Worm (Caenorhabditis elegans) whole organism, L4 larva: ENCODE results near the gene F54G2.1.

Experiments used
- F26F4.8 ChIP-seq: fragments of 200-800 bp; sonication (Bioruptor generic); conservative IDR thresholded peaks from 2 replicates; pipeline ENCODE4 v1.3.6; 2022; ENCODE audit warnings: missing genetic modification characterization, missing compliant biosample characterization
- F44E2.7 ChIP-seq: fragments of 200-800 bp; sonication (Bioruptor generic); IDR thresholded peaks from 2 replicates; pipeline ENCODE4 v2.1.2; 2022; ENCODE audit warnings: missing genetic modification characterization, missing compliant biosample characterization
- T20F7.1 ChIP-seq: fragments of 200-800 bp; sonication (Bioruptor generic); optimal IDR thresholded peaks from 2 replicates; lab custom pipeline; 2018; ENCODE audit warnings: mild to moderate bottlenecking, missing genetic modification characterization, missing compliant biosample characterization
- Y48G9A.11 ChIP-seq: fragments of 200-800 bp; sonication (Bioruptor generic); IDR thresholded peaks from 2 replicates; pipeline ENCODE4 v1.3.6; 2022; ENCODE audit warnings: missing genetic modification reagents, missing genetic modification characterization, missing compliant biosample characterization
- aha-1 ChIP-seq: fragments of 150-350 bp; peaks from one replicate; lab custom pipeline; 2014; ENCODE audit warnings: missing biosample characterization, missing genetic modification characterization
- ama-1 ChIP-seq: fragments of 150-350 bp; optimal IDR thresholded peaks from 2 replicates; lab custom pipeline; 2014; ENCODE audit warnings: inconsistent platforms, mixed read lengths
- arid-1 ChIP-seq: fragments of 200-800 bp; sonication (Bioruptor generic); conservative IDR thresholded peaks from 2 replicates; pipeline ENCODE4 v1.3.6; 2022; ENCODE audit warnings: missing genetic modification reagents, missing genetic modification characterization, missing compliant biosample characterization
- ceh-32 ChIP-seq: sonication (generic microtip); optimal IDR thresholded peaks from 2 replicates; lab custom pipeline; 2016; ENCODE audit warnings: mild to moderate bottlenecking, missing genetic modification characterization, missing compliant biosample characterization; ENCODE audit not compliant: poor library complexity
- ceh-44 ChIP-seq: fragments of 200-800 bp; sonication (Bioruptor generic); IDR thresholded peaks from 2 replicates; pipeline ENCODE4 v1.3.6; 2022; ENCODE audit warnings: missing genetic modification reagents, missing genetic modification characterization, missing compliant biosample characterization
- ceh-62 ChIP-seq: sonication (generic microtip); optimal IDR thresholded peaks from 2 replicates; lab custom pipeline; 2017; ENCODE audit warnings: missing biosample characterization, missing genetic modification characterization
- ces-1 ChIP-seq: fragments of 150-350 bp; sonication (generic microtip); optimal IDR thresholded peaks from 4 replicates; lab custom pipeline; 2014; ENCODE audit warnings: missing biosample characterization, missing genetic modification reagents, missing genetic modification characterization
- cey-2 ChIP-seq: sonication (generic microtip); optimal IDR thresholded peaks from 3 replicates; lab custom pipeline; 2017; ENCODE audit warnings: missing genetic modification characterization, mild to moderate bottlenecking, missing compliant biosample characterization, antibody characterized with exemption, borderline replicate concordance; ENCODE audit not compliant: insufficient read depth
- daf-16 ChIP-seq, 3 experiments: sonication (generic microtip); optimal IDR thresholded peaks; 2 replicates each; lab custom pipeline; 2016 to 2017; ENCODE audit warnings: missing genetic modification characterization in 3 of 3, missing genetic modification reagents in 3 of 3, mild to moderate bottlenecking in 2 of 3, missing compliant biosample characterization in 2 of 3, missing biosample characterization in 1 of 3, moderate library complexity in 1 of 3
- daf-8 ChIP-seq: fragments of 200-800 bp; sonication (Bioruptor generic); IDR thresholded peaks from 2 replicates; pipeline ENCODE4 v1.3.6; 2022; ENCODE audit warnings: missing genetic modification characterization, missing compliant biosample characterization
- dmd-6 ChIP-seq: fragments of 200-800 bp; sonication (Bioruptor generic); IDR thresholded peaks from 2 replicates; pipeline ENCODE4 v1.3.6; 2022; ENCODE audit warnings: missing genetic modification reagents, missing genetic modification characterization, missing compliant biosample characterization
- dve-1 ChIP-seq: sonication (generic microtip); optimal IDR thresholded peaks from 2 replicates; lab custom pipeline; 2017; ENCODE audit warnings: antibody characterized with exemption, mild to moderate bottlenecking, missing genetic modification characterization, missing compliant biosample characterization; ENCODE audit not compliant: insufficient read depth
- hlh-11 ChIP-seq: fragments of 200-800 bp; sonication (Bioruptor generic); optimal IDR thresholded peaks from 2 replicates; lab custom pipeline; 2018; ENCODE audit warnings: mild to moderate bottlenecking, missing genetic modification characterization, missing compliant biosample characterization
- hlh-30 ChIP-seq: sonication (generic microtip); optimal IDR thresholded peaks from 2 replicates; lab custom pipeline; 2017; ENCODE audit warnings: antibody characterized with exemption, mild to moderate bottlenecking, missing genetic modification characterization, missing compliant biosample characterization; ENCODE audit not compliant: insufficient read depth
- hmg-1.1 ChIP-seq: fragments of 200-800 bp; sonication (Bioruptor generic); IDR thresholded peaks from 2 replicates; pipeline ENCODE4 v1.3.6; 2022; ENCODE audit warnings: missing genetic modification reagents, missing genetic modification characterization, missing compliant biosample characterization
- jun-1 ChIP-seq: fragments of 150-350 bp; optimal IDR thresholded peaks from 2 replicates; lab custom pipeline; 2014; ENCODE audit warnings: missing biosample characterization, missing genetic modification reagents, missing genetic modification characterization
- lin-13 ChIP-seq: fragments of 150-350 bp; optimal IDR thresholded peaks from 2 replicates; lab custom pipeline; 2014; ENCODE audit warnings: missing biosample characterization, missing genetic modification reagents, missing genetic modification characterization
- lin-38 ChIP-seq: fragments of 200-800 bp; sonication (Bioruptor generic); IDR thresholded peaks from 2 replicates; pipeline ENCODE4 v1.3.6; 2022; ENCODE audit warnings: missing genetic modification reagents, missing genetic modification characterization, missing compliant biosample characterization
- mdl-1 ChIP-seq, 2 experiments: fragments of 150-350 bp in 1 of 2; sonication (generic microtip) in 1 of 2; optimal IDR thresholded peaks; 2 replicates each; lab custom pipeline; 2014 to 2017; ENCODE audit warnings: missing biosample characterization in 2 of 2, missing genetic modification characterization in 2 of 2
- mep-1 ChIP-seq: fragments of 150-350 bp; sonication (generic microtip); optimal IDR thresholded peaks from 3 replicates; lab custom pipeline; 2014; ENCODE audit warnings: missing biosample characterization, missing genetic modification characterization
- mes-2 ChIP-seq: sonication (generic microtip); optimal IDR thresholded peaks from 2 replicates; lab custom pipeline; 2016; ENCODE audit warnings: missing genotype, mild to moderate bottlenecking, missing genetic modification characterization, missing compliant biosample characterization; ENCODE audit not compliant: poor library complexity, severe bottlenecking
- mxl-2 ChIP-seq: fragments of 200-800 bp; sonication (Bioruptor generic); conservative IDR thresholded peaks from 2 replicates; pipeline ENCODE4 v1.3.6; 2022; ENCODE audit warnings: missing genetic modification reagents, missing genetic modification characterization, missing compliant biosample characterization
- mxl-3 ChIP-seq: fragments of 200-800 bp; sonication (Bioruptor generic); optimal IDR thresholded peaks from 2 replicates; lab custom pipeline; 2018; ENCODE audit warnings: mild to moderate bottlenecking, missing genetic modification characterization, missing compliant biosample characterization
- nhr-10 ChIP-seq: fragments of 150-350 bp; optimal IDR thresholded peaks from 2 replicates; lab custom pipeline; 2014; ENCODE audit warnings: missing biosample characterization, missing genetic modification characterization
- nhr-11 ChIP-seq: fragments of 150-350 bp; optimal IDR thresholded peaks from 2 replicates; lab custom pipeline; 2014; ENCODE audit warnings: missing biosample characterization, missing genetic modification characterization
- nhr-111 ChIP-seq: fragments of 200-800 bp; sonication (Bioruptor generic); optimal IDR thresholded peaks from 2 replicates; lab custom pipeline; 2018; ENCODE audit warnings: mild to moderate bottlenecking, missing genetic modification characterization, missing compliant biosample characterization
- nhr-25 ChIP-seq: sonication (generic microtip); optimal IDR thresholded peaks from 2 replicates; lab custom pipeline; 2017; ENCODE audit warnings: missing genetic modification characterization, mild to moderate bottlenecking, missing compliant biosample characterization, antibody characterized with exemption, moderate library complexity, borderline replicate concordance; ENCODE audit not compliant: insufficient read depth
- nhr-28 ChIP-seq: fragments of 150-350 bp; optimal IDR thresholded peaks from 2 replicates; lab custom pipeline; 2014; ENCODE audit warnings: missing biosample characterization, missing genetic modification characterization
- nhr-48 ChIP-seq: sonication (generic microtip); optimal IDR thresholded peaks from 2 replicates; lab custom pipeline; 2016; ENCODE audit warnings: mild to moderate bottlenecking, missing genetic modification characterization, missing compliant biosample characterization
- nhr-6 ChIP-seq: fragments of 150-350 bp; optimal IDR thresholded peaks from 2 replicates; lab custom pipeline; 2014; ENCODE audit warnings: missing biosample characterization, missing genetic modification characterization
- nhr-77 ChIP-seq: fragments of 150-350 bp; optimal IDR thresholded peaks from 2 replicates; lab custom pipeline; 2014; ENCODE audit warnings: missing biosample characterization, missing genetic modification characterization
- php-3 ChIP-seq: fragments of 200-800 bp; sonication (Bioruptor generic); IDR thresholded peaks from 2 replicates; pipeline ENCODE4 v1.3.6; 2022; ENCODE audit warnings: missing genetic modification reagents, missing genetic modification characterization, missing compliant biosample characterization
- saeg-2 ChIP-seq: fragments of 200-800 bp; sonication (Bioruptor generic); IDR thresholded peaks from 2 replicates; pipeline ENCODE4 v1.3.6; 2022; ENCODE audit warnings: missing genetic modification reagents, missing genetic modification characterization, missing compliant biosample characterization
- set-16 ChIP-seq: fragments of 200-800 bp; sonication (Bioruptor generic); IDR thresholded peaks from 2 replicates; pipeline ENCODE4 v1.3.6; 2022; ENCODE audit warnings: missing genetic modification reagents, missing genetic modification characterization, missing compliant biosample characterization
- spr-1 ChIP-seq: sonication (generic microtip); optimal IDR thresholded peaks from 2 replicates; lab custom pipeline; 2016; ENCODE audit warnings: mild to moderate bottlenecking, missing genetic modification characterization, missing compliant biosample characterization
- unc-130 ChIP-seq: sonication (generic microtip); optimal IDR thresholded peaks from 2 replicates; lab custom pipeline; 2016; ENCODE audit warnings: missing genetic modification reagents, missing genetic modification characterization, missing compliant biosample characterization
- unc-62 ChIP-seq, 3 experiments: fragments of 150-350 bp in 1 of 3; sonication (generic microtip); optimal IDR thresholded peaks in 2 of 3; peaks in 1 of 3; 1 replicate in 1 of 3; 2 replicates in 2 of 3; lab custom pipeline; 2014 to 2017; ENCODE audit warnings: missing biosample characterization in 3 of 3, missing genetic modification characterization in 3 of 3, missing genetic modification reagents in 3 of 3, missing genotype in 1 of 3

The F54G2.1 gene

DNA sequence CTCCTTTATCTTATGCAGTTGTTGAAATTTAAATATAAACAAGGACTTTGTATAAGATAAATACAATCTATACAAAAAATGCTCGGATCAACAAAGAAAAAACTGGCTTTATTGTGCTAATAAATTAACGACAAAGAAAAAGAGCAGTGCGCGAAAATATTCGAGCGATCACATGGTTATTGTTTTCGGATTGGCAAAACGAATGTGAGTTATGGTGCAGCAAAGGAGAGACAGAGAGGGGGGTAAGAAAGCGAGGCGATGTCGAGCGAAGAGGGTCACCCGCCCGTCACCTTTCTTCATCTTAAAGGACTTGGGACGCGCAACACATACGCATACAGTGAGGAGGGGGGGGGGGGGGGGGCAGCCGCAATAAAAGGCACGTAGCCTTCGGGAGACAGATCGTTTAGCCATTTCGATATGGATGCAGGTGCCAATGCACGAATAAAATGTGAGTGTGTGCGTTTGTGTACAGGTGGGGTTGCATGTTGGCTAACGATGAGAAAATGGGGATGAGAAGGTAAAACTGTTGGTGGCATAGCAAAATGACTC lies 81.0 kb downstream of the F54G2.1 start:
- TF ChIP-seq ceh-44 (GFP tag; lab: Robert Waterston, UW) (0 out of 2 replicates have a peak, but pooled peaks have one; percentile 6), lin-13 (no peak), set-16 (GFP tag; lab: Robert Waterston, UW) (peak; percentile 60), Y48G9A.11 (0 out of 2 replicates have a peak, but pooled peaks have one; percentile 12), mep-1 (tag; lab: Kevin White, UChicago) (no peak), hlh-30 (peak; percentile 67), aha-1 (peak; percentile 24), mxl-3 (GFP tag; lab: Kevin White, UChicago) (peak; percentile 32)

DNA sequence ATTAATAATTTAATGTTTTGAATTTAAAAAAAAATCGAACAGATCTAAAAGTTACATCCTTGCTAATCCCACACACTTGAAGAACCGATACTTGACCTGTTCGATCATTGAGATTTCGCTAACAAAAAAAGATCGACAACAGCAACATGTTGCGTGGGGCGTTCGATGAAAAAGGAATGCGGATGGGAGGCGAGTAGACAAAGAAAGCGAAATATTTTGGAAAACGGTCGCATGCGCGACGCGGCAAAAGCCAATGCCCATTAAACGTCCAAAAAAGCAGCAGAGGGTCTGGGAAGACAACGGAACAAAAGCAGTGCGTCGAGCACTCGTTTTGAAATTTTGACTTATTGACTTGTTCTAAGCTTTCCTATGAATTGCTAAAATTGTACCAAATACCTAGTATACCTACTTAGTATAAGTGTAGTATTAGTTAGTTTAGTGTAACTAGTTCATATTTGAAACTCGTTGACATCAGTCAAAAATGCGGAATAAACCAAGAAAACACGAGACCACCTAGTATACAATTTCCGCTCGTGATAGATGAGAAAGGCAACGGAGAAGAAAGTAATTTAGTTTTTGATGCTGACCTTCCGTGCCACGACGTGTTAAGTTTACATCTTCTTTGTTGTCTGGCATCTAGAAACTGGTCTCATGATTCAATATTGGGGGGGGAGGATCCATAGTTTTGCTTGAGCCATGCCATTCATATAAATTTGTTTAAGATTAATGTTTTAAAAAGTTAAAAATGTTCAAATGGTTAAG lies 82.2 kb downstream of the F54G2.1 start:
- 0 out of 2 replicates have a peak, but pooled peaks have one; percentile 29 for TF ChIP-seq hmg-1.1 (GFP tag; lab: Robert Waterston, UW)
- TF ChIP-seq nhr-28 (tag; lab: Kevin White, UChicago) = peak; percentile 9
- no peak for TF ChIP-seq dve-1 (tag; lab: Kevin White, UChicago)
- peak; percentile 6 for TF ChIP-seq nhr-11 (tag; lab: Kevin White, UChicago)
- TF ChIP-seq nhr-25 (tag; lab: Kevin White, UChicago) = no peak
- peak; percentile 79 for TF ChIP-seq hlh-30
- no peak for TF ChIP-seq nhr-6 (tag; lab: Kevin White, UChicago)
- TF ChIP-seq unc-62 (GFP tag; optimal IDR thresholded peaks at IDR 0.05 in 1 of 2; lab: Kevin White, UChicago) = peak in 1 of 2 experiments; percentile 92
- no peak for TF ChIP-seq unc-62 (tag; optimal IDR thresholded peaks at IDR 0.05; lab: Kevin White, UChicago)
- no peak for TF ChIP-seq ces-1 (GFP tag; lab: Kevin White, UChicago)
- TF ChIP-seq F26F4.8 = no peak
- peak; percentile 90 for TF ChIP-seq aha-1

DNA sequence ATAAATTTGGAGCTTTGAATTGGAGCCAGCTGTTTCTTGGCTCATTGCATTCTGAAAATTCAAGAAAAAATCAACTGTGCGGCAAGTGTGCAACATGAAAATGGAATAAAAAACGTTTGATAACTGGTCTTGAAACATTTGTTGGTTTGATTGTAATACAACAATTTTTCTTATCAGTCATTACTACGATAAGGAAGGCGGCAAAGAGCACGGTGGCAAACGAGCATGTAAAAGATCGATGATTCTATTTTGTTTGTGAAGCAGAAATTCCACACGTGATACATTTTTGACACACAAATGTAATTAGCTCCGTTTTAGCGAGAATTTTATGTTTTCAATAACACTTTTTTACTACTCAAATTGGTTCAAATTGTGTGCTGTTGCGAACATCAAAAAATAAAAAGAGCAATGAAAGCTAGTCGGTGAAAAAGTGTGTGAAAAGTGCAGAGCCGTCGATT lies 83.6 kb downstream of the F54G2.1 start, which contains the start of gene H01M10.1:
TSS of gene H01M10.1 (minus strand) at position 51 of the 458 bp plus-strand sequence.
- TF ChIP-seq mxl-3 (GFP tag; lab: Kevin White, UChicago) (peak; percentile 14), lin-38 (no peak), T20F7.1 (GFP tag; lab: Kevin White, UChicago) (no peak), dmd-6 (GFP tag; lab: Robert Waterston, UW) (peak; percentile 61), hlh-11 (tag; lab: Kevin White, UChicago) (peak; percentile 78), saeg-2 (GFP tag; lab: Robert Waterston, UW) (no peak), mxl-2 (no peak), mep-1 (tag; lab: Kevin White, UChicago) (peak; percentile 29), mes-2 (tag; lab: Kevin White, UChicago) (peak; percentile 40), jun-1 (tag; lab: Kevin White, UChicago) (no peak), nhr-48 (tag; lab: Kevin White, UChicago) (no peak), daf-8 (GFP tag; lab: Robert Waterston, UW) (no peak), ceh-44 (GFP tag; lab: Robert Waterston, UW) (no peak), nhr-111 (no peak), unc-130 (GFP tag; lab: Kevin White, UChicago) (no peak), mdl-1 (tag; optimal IDR thresholded peaks at IDR 0.05; lab: Kevin White, UChicago) (peak in 1 of 2 experiments; percentile 4), F44E2.7 (GFP tag; lab: Robert Waterston, UW) (no peak), dve-1 (tag; lab: Kevin White, UChicago) (peak; percentile 77), ceh-62 (no peak), nhr-25 (tag; lab: Kevin White, UChicago) (no peak), nhr-10 (no peak), nhr-77 (tag; lab: Kevin White, UChicago) (peak; percentile 73), spr-1 (tag; lab: Kevin White, UChicago) (no peak), unc-62 (GFP tag; optimal IDR thresholded peaks at IDR 0.05 in 1 of 2; lab: Kevin White, UChicago) (no peak), unc-62 (tag; optimal IDR thresholded peaks at IDR 0.05; lab: Kevin White, UChicago) (no peak), nhr-28 (tag; lab: Kevin White, UChicago) (peak; percentile 82), cey-2 (tag; lab: Kevin White, UChicago) (no peak), nhr-11 (tag; lab: Kevin White, UChicago) (no peak), ama-1 (lab: Kevin White, UChicago) (no peak), arid-1 (GFP tag; lab: Robert Waterston, UW) (no peak), hlh-30 (peak; percentile 52), ceh-32 (tag; lab: Kevin White, UChicago) (no peak), php-3 (peak; percentile 83), daf-16 (GFP tag; optimal IDR thresholded peaks at IDR 0.05; lab: Kevin White, UChicago) (no peak), daf-16 (tag; optimal IDR thresholded peaks at IDR 0.05; lab: Kevin White, UChicago) (peak; percentile 96)
